Worm (Caenorhabditis elegans): Measurements from ENCODE around the gene F17E9.3.

The F17E9.3 gene

ce11 chrIV:8354572-8354971, at the start of gene F17E9.3:
TSS of gene F17E9.3 (plus strand) at chrIV:8354872.
- no peak for TF ChIP-seq lin-29 (GFP tag; IDR thresholded peaks at IDR 0.05)
- TF ChIP-seq dmd-9 (GFP tag; IDR thresholded peaks at IDR 0.05): no peak

- TF ChIP-seq lin-13 (GFP tag; optimal IDR thresholded peaks at IDR 0.05) (no peak), zfp-3 (GFP tag; conservative IDR thresholded peaks at IDR 0.05) (0 out of 2 replicates have a peak, but pooled peaks have one; percentile 32), F37D6.2 (tag; optimal IDR thresholded peaks at IDR 0.05) (no peak), hlh-11 (tag; optimal IDR thresholded peaks at IDR 0.05) (no peak), pqm-1 (tag; optimal IDR thresholded peaks at IDR 0.05) (no peak), pha-4 (GFP tag; IDR thresholded peaks at IDR 0.05) (no peak), pha-4 (tag; optimal IDR thresholded peaks at IDR 0.05) (no peak), F49E8.2 (tag; optimal IDR thresholded peaks at IDR 0.05; ENCODE audit: borderline replicate concordance) (no peak)
These were observed 47.3 kb upstream of the F17E9.3 start for ce11 chrIV:8307408-8307807.

- TF ChIP-seq snpc-1.2 (GFP tag; IDR thresholded peaks at IDR 0.05): no peak
- no peak for TF ChIP-seq dmd-6 (GFP tag; IDR thresholded peaks at IDR 0.05)
- TF ChIP-seq aha-1 (tag): peak; percentile 79
These were observed 42.6 kb upstream of the F17E9.3 start for ce11 chrIV:8312105-8312504.

ce11 chrIV:8312846-8313245, 41.8 kb upstream of the F17E9.3 start, which contains the start of gene F35H10.10:
TSS of gene F35H10.10 (minus strand) at chrIV:8312946.
- TF ChIP-seq mdt-29 (GFP tag; IDR thresholded peaks at IDR 0.05) (no peak), lir-3 (tag; optimal IDR thresholded peaks at IDR 0.05) (no peak), nhr-42 (GFP tag; IDR thresholded peaks at IDR 0.05) (no peak), daf-19 (GFP tag; conservative IDR thresholded peaks at IDR 0.05) (no peak), tag-97 (GFP tag; IDR thresholded peaks at IDR 0.05) (no peak), snpc-1.2 (GFP tag; IDR thresholded peaks at IDR 0.05) (no peak), mxl-2 (GFP tag; conservative IDR thresholded peaks at IDR 0.05) (no peak), hlh-30 (tag; optimal IDR thresholded peaks at IDR 0.05; ENCODE audit: insufficient read depth) (no peak), pqm-1 (tag; optimal IDR thresholded peaks at IDR 0.05) (no peak), madf-9 (GFP tag; conservative IDR thresholded peaks at IDR 0.05) (no peak), dmd-6 (GFP tag; IDR thresholded peaks at IDR 0.05) (no peak), lin-13 (GFP tag; optimal IDR thresholded peaks at IDR 0.05) (no peak), hlh-11 (tag; optimal IDR thresholded peaks at IDR 0.05) (no peak), gei-8 (GFP tag; optimal IDR thresholded peaks at IDR 0.05) (no peak), nhr-25 (tag; optimal IDR thresholded peaks at IDR 0.05; ENCODE audit: borderline replicate concordance, insufficient read depth) (no peak), F49E8.2 (tag; optimal IDR thresholded peaks at IDR 0.05; ENCODE audit: borderline replicate concordance) (no peak), nhr-237 (tag; optimal IDR thresholded peaks at IDR 0.05) (no peak)

ce11 chrIV:8317800-8318199, 36.9 kb upstream of the F17E9.3 start:
- TF ChIP-seq pqm-1 (tag; optimal IDR thresholded peaks at IDR 0.05): no peak
- TF ChIP-seq php-3 (GFP tag; IDR thresholded peaks at IDR 0.05): peak; percentile 59; the same call in 1 of the 2 replicates

ce11 chrIV:8318799-8319198, 35.9 kb upstream of the F17E9.3 start:
- TF ChIP-seq hlh-11 (tag; optimal IDR thresholded peaks at IDR 0.05) (no peak), lim-7 (GFP tag; IDR thresholded peaks at IDR 0.05) (no peak), ceh-20 (GFP tag; IDR thresholded peaks at IDR 0.05) (no peak), Y48G9A.11 (GFP tag; IDR thresholded peaks at IDR 0.05) (no peak), ztf-7 (tag; optimal IDR thresholded peaks at IDR 0.05) (no peak), ZK337.2 (GFP tag; IDR thresholded peaks at IDR 0.05) (no peak), lin-29 (GFP tag; IDR thresholded peaks at IDR 0.05) (no peak)
